Fruit fly (Drosophila melanogaster) whole organism, prepupa: Measurements from ENCODE around the gene if.

ENCODE experiments used
- CG10631 ChIP-seq: fragments of 200-800 bp; sonication (Bioruptor generic); optimal IDR thresholded peaks from 2 replicates; lab custom pipeline; 2016; ENCODE audit warnings: missing biosample characterization, missing genetic modification characterization
- CG10669 ChIP-seq: fragments of 200-800 bp; sonication (Bioruptor generic); optimal IDR thresholded peaks from 3 replicates; lab custom pipeline; 2018; ENCODE audit warnings: missing biosample characterization, mild to moderate bottlenecking, missing genetic modification characterization, moderate library complexity
- CG11294 ChIP-seq: fragments of 200-800 bp; sonication (Bioruptor generic); IDR thresholded peaks from 2 replicates; pipeline ENCODE4 v1.3.6; 2022; ENCODE audit warnings: missing biosample characterization, missing genetic modification characterization
- CG11762 ChIP-seq: fragments of 200-800 bp; sonication (Bioruptor generic); optimal IDR thresholded peaks from 3 replicates; lab custom pipeline; 2016; ENCODE audit warnings: missing biosample characterization, missing genetic modification characterization; ENCODE audit not compliant: insufficient read depth
- CG11902 ChIP-seq: fragments of 200-800 bp; sonication (Bioruptor generic); optimal IDR thresholded peaks from 3 replicates; lab custom pipeline; 2016; ENCODE audit warnings: missing biosample characterization, missing genetic modification characterization
- CG15336 ChIP-seq: fragments of 200-800 bp; sonication (Bioruptor generic); IDR thresholded peaks from 2 replicates; pipeline ENCODE4 v1.3.6; 2022; ENCODE audit warnings: missing biosample characterization, missing genetic modification characterization
- CG1621 ChIP-seq: fragments of 200-800 bp; sonication (Bioruptor generic); optimal IDR thresholded peaks from 3 replicates; lab custom pipeline; 2018; ENCODE audit warnings: missing biosample characterization, mild to moderate bottlenecking, missing genetic modification characterization
- CG16779 ChIP-seq: fragments of 200-800 bp; sonication (Bioruptor generic); optimal IDR thresholded peaks from 3 replicates; lab custom pipeline; 2017; ENCODE audit warnings: missing biosample characterization, mild to moderate bottlenecking, missing genetic modification characterization
- CG3032 ChIP-seq: fragments of 200-800 bp; optimal IDR thresholded peaks from 2 replicates; lab custom pipeline; 2019; ENCODE audit warnings: missing biosample characterization, mild to moderate bottlenecking, missing genetic modification characterization, moderate library complexity
- CG31627 ChIP-seq: fragments of 200-800 bp; sonication (Bioruptor generic); optimal IDR thresholded peaks from 3 replicates; lab custom pipeline; 2016; ENCODE audit warnings: missing biosample characterization, missing genetic modification characterization
- CG32006 ChIP-seq: fragments of 200-800 bp; sonication (Bioruptor generic); optimal IDR thresholded peaks from 3 replicates; lab custom pipeline; 2017; ENCODE audit warnings: missing biosample characterization, mild to moderate bottlenecking, missing genetic modification characterization
- CG34406 ChIP-seq: fragments of 200-800 bp; sonication (Bioruptor generic); optimal IDR thresholded peaks from 3 replicates; lab custom pipeline; 2016; ENCODE audit warnings: missing biosample characterization, missing genetic modification characterization
- CG3919 ChIP-seq: fragments of 200-800 bp; sonication (Bioruptor generic); optimal IDR thresholded peaks from 3 replicates; lab custom pipeline; 2016; ENCODE audit warnings: missing biosample characterization, missing genetic modification characterization
- CG6163 ChIP-seq: fragments of 200-800 bp; sonication (Bioruptor generic); IDR thresholded peaks from 3 replicates; pipeline ENCODE4 v1.3.6; 2022; ENCODE audit warnings: missing biosample characterization, missing genetic modification characterization
- CG6792 ChIP-seq: fragments of 200-800 bp; sonication (Bioruptor generic); optimal IDR thresholded peaks from 3 replicates; lab custom pipeline; 2016; ENCODE audit warnings: missing biosample characterization, missing genetic modification characterization
- CG6808 ChIP-seq: fragments of 200-800 bp; sonication (Bioruptor generic); optimal IDR thresholded peaks from 3 replicates; lab custom pipeline; 2017; ENCODE audit warnings: missing biosample characterization, missing genetic modification characterization, mild to moderate bottlenecking, moderate library complexity, missing genetic modification reagents
- CG6854 ChIP-seq: fragments of 200-800 bp; sonication (Bioruptor generic); optimal IDR thresholded peaks from 2 replicates; lab custom pipeline; 2017; ENCODE audit warnings: missing biosample characterization, mild to moderate bottlenecking, missing genetic modification characterization
- CG7368 ChIP-seq: fragments of 200-800 bp; sonication (Bioruptor generic); optimal IDR thresholded peaks from 3 replicates; lab custom pipeline; 2016; ENCODE audit warnings: missing biosample characterization, missing genetic modification characterization
- CG8119 ChIP-seq: fragments of 200-800 bp; sonication (Bioruptor generic); IDR thresholded peaks from 3 replicates; pipeline ENCODE4 v1.3.6; 2022; ENCODE audit warnings: missing biosample characterization, missing genetic modification characterization
- CG8319 ChIP-seq: fragments of 200-800 bp; sonication (Bioruptor generic); optimal IDR thresholded peaks from 3 replicates; lab custom pipeline; 2016; ENCODE audit warnings: missing biosample characterization, missing genetic modification characterization
- CG8632 ChIP-seq: fragments of 200-800 bp; sonication (Bioruptor generic); optimal IDR thresholded peaks from 3 replicates; lab custom pipeline; 2016; ENCODE audit warnings: missing biosample characterization, missing genetic modification characterization
- CG9139 ChIP-seq: fragments of 200-800 bp; sonication (Bioruptor generic); optimal IDR thresholded peaks from 3 replicates; lab custom pipeline; 2017; ENCODE audit warnings: missing biosample characterization, mild to moderate bottlenecking, missing genetic modification characterization
- Eip75B ChIP-seq: fragments of 200-800 bp; sonication (Bioruptor generic); optimal IDR thresholded peaks from 3 replicates; lab custom pipeline; 2016; ENCODE audit warnings: missing biosample characterization, missing genetic modification characterization
- Eip78C ChIP-seq: fragments of 200-800 bp; sonication (Bioruptor generic); peaks from one replicate; lab custom pipeline; 2016; ENCODE audit warnings: missing biosample characterization, missing genetic modification characterization
- Ets21C ChIP-seq: fragments of 200-800 bp; sonication (Bioruptor generic); optimal IDR thresholded peaks from 3 replicates; lab custom pipeline; 2016; ENCODE audit warnings: missing biosample characterization, missing genetic modification characterization
- Gug ChIP-seq: fragments of 200-800 bp; sonication (Bioruptor generic); IDR thresholded peaks from 2 replicates; pipeline ENCODE4 v1.3.6; 2022; ENCODE audit warnings: missing biosample characterization, missing genetic modification characterization
- Hr39 ChIP-seq: fragments of 200-800 bp; sonication (Bioruptor generic); optimal IDR thresholded peaks from 2 replicates; lab custom pipeline; 2016; ENCODE audit warnings: missing biosample characterization, missing genetic modification characterization
- Hr4 ChIP-seq: fragments of 200-800 bp; sonication (Bioruptor generic); optimal IDR thresholded peaks from 3 replicates; lab custom pipeline; 2016; ENCODE audit warnings: missing biosample characterization, missing genetic modification characterization
- Lpt ChIP-seq: fragments of 200-800 bp; sonication (Bioruptor generic); optimal IDR thresholded peaks from 3 replicates; lab custom pipeline; 2016; ENCODE audit warnings: missing biosample characterization, missing genetic modification characterization
- Met ChIP-seq: fragments of 200-800 bp; sonication (Bioruptor generic); optimal IDR thresholded peaks from 3 replicates; lab custom pipeline; 2016; ENCODE audit warnings: missing biosample characterization, missing genetic modification characterization
- OdsH ChIP-seq: fragments of 200-800 bp; sonication (Bioruptor generic); optimal IDR thresholded peaks from 3 replicates; lab custom pipeline; 2016; ENCODE audit warnings: missing biosample characterization, missing genetic modification characterization
- Smox ChIP-seq: fragments of 200-800 bp; sonication (Bioruptor generic); optimal IDR thresholded peaks from 3 replicates; lab custom pipeline; 2016; ENCODE audit warnings: missing biosample characterization, missing genetic modification characterization
- Sox102F ChIP-seq: fragments of 200-800 bp; sonication (Bioruptor generic); optimal IDR thresholded peaks from 2 replicates; lab custom pipeline; 2016; ENCODE audit warnings: missing biosample characterization, mild to moderate bottlenecking, missing genetic modification characterization
- Sox14 ChIP-seq: fragments of 200-800 bp; sonication (Bioruptor generic); optimal IDR thresholded peaks from 3 replicates; lab custom pipeline; 2016; ENCODE audit warnings: missing biosample characterization, missing genetic modification characterization
- Sox15 ChIP-seq: fragments of 200-800 bp; sonication (Bioruptor generic); optimal IDR thresholded peaks from 3 replicates; lab custom pipeline; 2016; ENCODE audit warnings: missing biosample characterization, missing genetic modification characterization
- achi ChIP-seq: fragments of 200-800 bp; sonication (Bioruptor generic); optimal IDR thresholded peaks from 3 replicates; lab custom pipeline; 2016; ENCODE audit warnings: missing biosample characterization, missing genetic modification characterization
- acj6 ChIP-seq: fragments of 200-800 bp; sonication (Bioruptor generic); optimal IDR thresholded peaks from 3 replicates; lab custom pipeline; 2016; ENCODE audit warnings: missing biosample characterization, missing genetic modification characterization
- cyc ChIP-seq: fragments of 200-800 bp; sonication (Bioruptor generic); optimal IDR thresholded peaks from 3 replicates; lab custom pipeline; 2016; ENCODE audit warnings: missing biosample characterization, missing genetic modification characterization
- dac ChIP-seq: fragments of 200-800 bp; sonication (Bioruptor generic); optimal IDR thresholded peaks from 2 replicates; lab custom pipeline; 2017; ENCODE audit warnings: missing biosample characterization, mild to moderate bottlenecking, missing genetic modification characterization
- eg ChIP-seq: fragments of 200-800 bp; sonication (Bioruptor generic); IDR thresholded peaks from 3 replicates; pipeline ENCODE4 v1.3.6; 2022; ENCODE audit warnings: missing biosample characterization, missing genetic modification characterization
- esn ChIP-seq: fragments of 200-800 bp; sonication (Bioruptor generic); optimal IDR thresholded peaks from 2 replicates; lab custom pipeline; 2016; ENCODE audit warnings: missing biosample characterization, mild to moderate bottlenecking, missing genetic modification characterization, moderate library complexity
- fd85E ChIP-seq: fragments of 200-800 bp; sonication (Bioruptor generic); optimal IDR thresholded peaks from 3 replicates; lab custom pipeline; 2016; ENCODE audit warnings: missing biosample characterization, missing genetic modification characterization
- fkh ChIP-seq: fragments of 200-800 bp; sonication (Bioruptor generic); optimal IDR thresholded peaks from 3 replicates; lab custom pipeline; 2017; ENCODE audit warnings: missing biosample characterization, mild to moderate bottlenecking, missing genetic modification characterization, moderate library complexity
- lz ChIP-seq: fragments of 200-800 bp; sonication (Bioruptor generic); optimal IDR thresholded peaks from 3 replicates; lab custom pipeline; 2016; ENCODE audit warnings: missing biosample characterization, missing genetic modification characterization
- net ChIP-seq: fragments of 200-800 bp; sonication (Bioruptor generic); optimal IDR thresholded peaks from 3 replicates; lab custom pipeline; 2016; ENCODE audit warnings: missing biosample characterization, missing genetic modification characterization
- pdm3 ChIP-seq: fragments of 200-800 bp; sonication (Bioruptor generic); optimal IDR thresholded peaks from 3 replicates; lab custom pipeline; 2016; ENCODE audit warnings: missing biosample characterization, missing genetic modification characterization
- salr ChIP-seq, 2 experiments: fragments of 200-800 bp; sonication (Bioruptor generic); optimal IDR thresholded peaks; 3 replicates each; lab custom pipeline; 2016 to 2018; ENCODE audit warnings: missing biosample characterization in 2 of 2, missing genetic modification characterization in 2 of 2, mild to moderate bottlenecking in 1 of 2
- spab ChIP-seq: fragments of 200-800 bp; sonication (Bioruptor generic); optimal IDR thresholded peaks from 2 replicates; lab custom pipeline; 2017; ENCODE audit warnings: missing biosample characterization, mild to moderate bottlenecking, missing genetic modification characterization, missing genetic modification reagents
- ss ChIP-seq, 2 experiments: fragments of 200-800 bp; sonication (Bioruptor generic); optimal IDR thresholded peaks; 2 replicates in 1 of 2; 3 replicates in 1 of 2; lab custom pipeline; 2017 to 2018; ENCODE audit warnings: mild to moderate bottlenecking in 2 of 2, missing biosample characterization in 2 of 2, missing genetic modification characterization in 2 of 2, moderate library complexity in 1 of 2
- svp ChIP-seq: fragments of 200-800 bp; sonication (Bioruptor generic); peaks from one replicate; lab custom pipeline; 2016; ENCODE audit warnings: missing biosample characterization, missing genetic modification characterization
- topi ChIP-seq: fragments of 200-800 bp; sonication (Bioruptor generic); optimal IDR thresholded peaks from 3 replicates; lab custom pipeline; 2016; ENCODE audit warnings: missing biosample characterization, missing genetic modification characterization
- vri ChIP-seq: fragments of 200-800 bp; sonication (Bioruptor generic); optimal IDR thresholded peaks from 3 replicates; lab custom pipeline; 2016; ENCODE audit warnings: missing biosample characterization, mild to moderate bottlenecking, missing genetic modification characterization

The if gene

dm6 chrX:16751579-16752156, 31.6 kb downstream of the if start, which contains the start of gene goe:
Gene goe, minus strand, starts transcription at chrX:16751910.
- TF ChIP-seq CG31627 (GFP tag; lab: Kevin White, UChicago) (peak; percentile 80), vri (GFP tag; lab: Kevin White, UChicago) (peak; percentile 63), CG1621 (no peak), CG11762 (GFP tag; lab: Kevin White, UChicago) (no peak), pdm3 (GFP tag; lab: Kevin White, UChicago) (peak; percentile 67), fd85E (GFP tag; lab: Kevin White, UChicago) (no peak), CG8119 (no peak), CG8632 (GFP tag; lab: Kevin White, UChicago) (peak; percentile 39), Hr4 (GFP tag; lab: Kevin White, UChicago) (no peak), CG6163 (GFP tag; lab: Robert Waterston, UW) (peak; percentile 78), Gug (GFP tag; lab: Robert Waterston, UW) (peak; percentile 27; the same call in 1 of the 2 replicates), Sox14 (GFP tag; lab: Kevin White, UChicago) (peak; percentile 68), fkh (no peak), achi (GFP tag; lab: Kevin White, UChicago) (peak; percentile 49), CG6808 (GFP tag; lab: Kevin White, UChicago) (no peak), topi (GFP tag; lab: Kevin White, UChicago) (peak; percentile 49), CG11902 (GFP tag; lab: Kevin White, UChicago) (peak; percentile 27), CG32006 (GFP tag; lab: Kevin White, UChicago) (peak; percentile 15), Ets21C (peak; percentile 67), svp (GFP tag; lab: Kevin White, UChicago) (peak; percentile 80), CG8319 (peak; percentile 17), Smox (GFP tag; lab: Kevin White, UChicago) (peak; percentile 60), Met (GFP tag; lab: Kevin White, UChicago) (peak; percentile 68), cyc (GFP tag; lab: Kevin White, UChicago) (peak; percentile 62), CG3032 (tag; lab: Kevin White, UChicago) (peak; percentile 37), eg (GFP tag; lab: Robert Waterston, UW) (peak; percentile 58; the same call in 2 of the 3 replicates), Sox15 (peak; percentile 39), spab (GFP tag; lab: Kevin White, UChicago) (no peak), Eip78C (GFP tag; lab: Kevin White, UChicago) (peak; percentile 83), CG10669 (GFP tag; lab: Kevin White, UChicago) (no peak), CG11294 (GFP tag; lab: Robert Waterston, UW) (0 out of 2 replicates have a peak, but pooled peaks have one; percentile 21), CG9139 (GFP tag; lab: Kevin White, UChicago) (no peak), dac (GFP tag; lab: Kevin White, UChicago) (peak; percentile 27), ss (GFP tag; optimal IDR thresholded peaks at IDR 0.05; lab: Kevin White, UChicago) (peak in 1 of 2 experiments; percentile 35), CG7368 (GFP tag; lab: Kevin White, UChicago) (peak; percentile 35), acj6 (peak; percentile 56), CG15336 (GFP tag; lab: Robert Waterston, UW) (no peak), CG34406 (peak; percentile 19), OdsH (peak; percentile 60), lz (GFP tag; lab: Kevin White, UChicago) (peak; percentile 81), CG10631 (GFP tag; lab: Kevin White, UChicago) (peak; percentile 55), net (GFP tag; lab: Kevin White, UChicago) (peak; percentile 1), Lpt (GFP tag; lab: Kevin White, UChicago) (peak; percentile 5), CG3919 (GFP tag; lab: Kevin White, UChicago) (peak; percentile 43), salr (GFP tag; optimal IDR thresholded peaks at IDR 0.05; lab: Kevin White, UChicago) (peak in 1 of 2 experiments; percentile 8), CG6854 (GFP tag; lab: Kevin White, UChicago) (peak; percentile 40), Eip75B (GFP tag; lab: Kevin White, UChicago) (peak; percentile 60), CG6792 (GFP tag; lab: Kevin White, UChicago) (peak; percentile 65), esn (GFP tag; lab: Kevin White, UChicago) (peak; percentile 75), Hr39 (GFP tag; lab: Kevin White, UChicago) (peak; percentile 81), CG16779 (tag; lab: Kevin White, UChicago) (no peak), Sox102F (GFP tag; lab: Kevin White, UChicago) (peak; percentile 32)
